Fruit fly (Drosophila melanogaster) whole organism, embryonic: ENCODE data around the gene CG45045.
A peak's percentile ranks its signal among the peaks of the same experiment; 100 is the strongest.

ENCODE experiments used
- B-H2 ChIP-seq: fragments of 200-800 bp; sonication (Bioruptor generic); optimal IDR thresholded peaks from 2 replicates; lab custom pipeline; 2018; ENCODE audit warnings: missing biosample characterization, mild to moderate bottlenecking, missing genetic modification characterization
- Blimp-1 ChIP-seq: fragments of 200-800 bp; sonication (Bioruptor generic); optimal IDR thresholded peaks from 3 replicates; lab custom pipeline; 2018; ENCODE audit warnings: missing biosample characterization, missing genetic modification characterization, mild to moderate bottlenecking, moderate library complexity, missing genetic modification reagents
- CG10654 ChIP-seq: fragments of 200-800 bp; sonication (Bioruptor generic); optimal IDR thresholded peaks from 2 replicates; lab custom pipeline; 2016; ENCODE audit warnings: missing biosample characterization, missing genetic modification characterization
- CG12071 ChIP-seq: fragments of 200-800 bp; sonication (Bioruptor generic); optimal IDR thresholded peaks from 3 replicates; lab custom pipeline; 2018; ENCODE audit warnings: missing biosample characterization, mild to moderate bottlenecking, missing genetic modification characterization
- CG12219 ChIP-seq: fragments of 200-800 bp; sonication (Bioruptor generic); optimal IDR thresholded peaks from 3 replicates; lab custom pipeline; 2018; ENCODE audit warnings: missing biosample characterization, mild to moderate bottlenecking, missing genetic modification characterization
- CG13287 ChIP-seq: fragments of 200-800 bp; sonication (Bioruptor generic); IDR thresholded peaks from 2 replicates; pipeline ENCODE4 v1.3.6; 2022; ENCODE audit warnings: missing biosample characterization, missing genetic modification characterization; ENCODE audit not compliant: partially characterized antibody
- CG14710 ChIP-seq: fragments of 200-800 bp; sonication (Bioruptor generic); optimal IDR thresholded peaks from 3 replicates; lab custom pipeline; 2019; ENCODE audit warnings: missing biosample characterization, mild to moderate bottlenecking, missing genetic modification characterization, moderate library complexity
- CG14860 ChIP-seq: fragments of 200-800 bp; sonication (Bioruptor generic); IDR thresholded peaks from 3 replicates; pipeline ENCODE4 v1.3.6; 2022; ENCODE audit warnings: missing biosample characterization, missing genetic modification characterization; ENCODE audit not compliant: partially characterized antibody
- CG1603 ChIP-seq: fragments of 200-800 bp; sonication (Bioruptor generic); optimal IDR thresholded peaks from 2 replicates; lab custom pipeline; 2019; ENCODE audit warnings: missing biosample characterization, mild to moderate bottlenecking, missing genetic modification characterization, moderate library complexity
- CG17328 ChIP-seq: fragments of 200-800 bp; sonication (Bioruptor generic); IDR thresholded peaks from 2 replicates; pipeline ENCODE4 v1.3.6; 2022; ENCODE audit warnings: missing biosample characterization, missing genetic modification characterization
- CG17385 ChIP-seq: fragments of 200-800 bp; sonication (Bioruptor generic); optimal IDR thresholded peaks from 3 replicates; lab custom pipeline; 2018; ENCODE audit warnings: missing biosample characterization, mild to moderate bottlenecking, missing genetic modification characterization
- CG18599 ChIP-seq: fragments of 200-800 bp; sonication (Bioruptor generic); optimal IDR thresholded peaks from 3 replicates; lab custom pipeline; 2017; ENCODE audit warnings: missing biosample characterization, missing genetic modification characterization, mild to moderate bottlenecking, moderate library complexity, missing genetic modification reagents
- CG31441 ChIP-seq: fragments of 200-800 bp; sonication (Bioruptor generic); IDR thresholded peaks from 2 replicates; pipeline ENCODE4 v1.3.6; 2022; ENCODE audit warnings: missing biosample characterization, missing genetic modification characterization
- CG32532 ChIP-seq: fragments of 200-800 bp; sonication (Bioruptor generic); IDR thresholded peaks from 2 replicates; pipeline ENCODE4 v1.3.6; 2022; ENCODE audit warnings: missing biosample characterization, missing genetic modification characterization
- CG3995 ChIP-seq: fragments of 200-800 bp; sonication (Bioruptor generic); optimal IDR thresholded peaks from 3 replicates; lab custom pipeline; 2016; ENCODE audit warnings: missing biosample characterization, missing genetic modification characterization
- CG4360 ChIP-seq: fragments of 200-800 bp; sonication (Bioruptor generic); IDR thresholded peaks from 2 replicates; pipeline ENCODE4 v1.3.6; 2022; ENCODE audit warnings: missing biosample characterization, missing genetic modification characterization
- CG4820 ChIP-seq: fragments of 200-800 bp; sonication (Bioruptor generic); optimal IDR thresholded peaks from 3 replicates; lab custom pipeline; 2016; ENCODE audit warnings: missing biosample characterization, missing genetic modification characterization
- CG6254 ChIP-seq: fragments of 200-800 bp; sonication (Bioruptor generic); optimal IDR thresholded peaks from 3 replicates; lab custom pipeline; 2017; ENCODE audit warnings: mild to moderate bottlenecking, missing biosample characterization, missing genetic modification reagents, missing genetic modification characterization
- CG7372 ChIP-seq: fragments of 200-800 bp; sonication (Bioruptor generic); IDR thresholded peaks from 2 replicates; pipeline ENCODE4 v1.3.6; 2022; ENCODE audit warnings: missing biosample characterization, missing genetic modification characterization
- CG8089 ChIP-seq: fragments of 200-800 bp; sonication (Bioruptor generic); optimal IDR thresholded peaks from 3 replicates; lab custom pipeline; 2016; ENCODE audit warnings: missing biosample characterization, missing genetic modification characterization
- CG9817 ChIP-seq: fragments of 200-800 bp; sonication (Bioruptor generic); optimal IDR thresholded peaks from 2 replicates; lab custom pipeline; 2018; ENCODE audit warnings: missing biosample characterization, mild to moderate bottlenecking, missing genetic modification characterization, moderate library complexity
- CHES-1-like ChIP-seq: fragments of 200-800 bp; sonication (Bioruptor generic); optimal IDR thresholded peaks from 2 replicates; lab custom pipeline; 2016; ENCODE audit warnings: missing biosample characterization, missing genetic modification characterization
- Camta ChIP-seq: fragments of 200-800 bp; sonication (Bioruptor generic); optimal IDR thresholded peaks from 2 replicates; lab custom pipeline; 2016; ENCODE audit warnings: missing biosample characterization, missing genetic modification characterization
- ERR ChIP-seq: fragments of 200-800 bp; sonication (Bioruptor generic); optimal IDR thresholded peaks from 2 replicates; lab custom pipeline; 2016; ENCODE audit warnings: missing biosample characterization, missing genetic modification characterization
- Hr78 ChIP-seq, 2 experiments: fragments of 200-800 bp in 1 of 2; fragments of >200 bp in 1 of 2; sonication (Bioruptor generic) in 1 of 2; optimal IDR thresholded peaks; 2 replicates each; lab custom pipeline; 2017 to 2019; ENCODE audit warnings: missing biosample characterization in 2 of 2, missing genetic modification characterization in 2 of 2, mild to moderate bottlenecking in 1 of 2, moderate library complexity in 1 of 2
- Meics ChIP-seq: fragments of 200-800 bp; sonication (Bioruptor generic); optimal IDR thresholded peaks from 2 replicates; lab custom pipeline; 2017; ENCODE audit warnings: missing biosample characterization, mild to moderate bottlenecking, missing genetic modification characterization
- Scr ChIP-seq: fragments of 200-800 bp; sonication (Bioruptor generic); IDR thresholded peaks from 2 replicates; pipeline ENCODE4 v1.3.6; 2022; ENCODE audit warnings: missing biosample characterization, missing genetic modification characterization; ENCODE audit not compliant: partially characterized antibody
- Stat92E ChIP-seq, 3 experiments: fragments of >200 bp in 2 of 3; fragments of 200-800 bp in 1 of 3; sonication (Bioruptor generic) in 1 of 3; optimal IDR thresholded peaks; 2 replicates each; lab custom pipeline; 2017 to 2019; ENCODE audit warnings: missing biosample characterization in 3 of 3, missing genetic modification characterization in 3 of 3, mild to moderate bottlenecking in 1 of 3, moderate library complexity in 1 of 3
- Xbp1 ChIP-seq: fragments of 200-800 bp; sonication (Bioruptor generic); optimal IDR thresholded peaks from 3 replicates; lab custom pipeline; 2016; ENCODE audit warnings: missing biosample characterization, mild to moderate bottlenecking, missing genetic modification characterization
- cg ChIP-seq: fragments of 200-800 bp; sonication (Bioruptor generic); optimal IDR thresholded peaks from 3 replicates; lab custom pipeline; 2019; ENCODE audit warnings: missing biosample characterization, mild to moderate bottlenecking, missing genetic modification characterization, moderate library complexity
- corto ChIP-seq: fragments of 200-800 bp; sonication (Bioruptor generic); optimal IDR thresholded peaks from 2 replicates; lab custom pipeline; 2016; ENCODE audit warnings: missing biosample characterization, mild to moderate bottlenecking, missing genetic modification characterization, moderate library complexity
- dmrt11E ChIP-seq: fragments of 200-800 bp; sonication (Bioruptor generic); optimal IDR thresholded peaks from 3 replicates; lab custom pipeline; 2018; ENCODE audit warnings: missing biosample characterization, mild to moderate bottlenecking, missing genetic modification characterization, moderate library complexity
- dmrt99B ChIP-seq: fragments of 200-800 bp; sonication (Bioruptor generic); optimal IDR thresholded peaks from 2 replicates; lab custom pipeline; 2018; ENCODE audit warnings: missing biosample characterization, mild to moderate bottlenecking, missing genetic modification characterization, moderate library complexity
- dysf ChIP-seq: fragments of 200-800 bp; sonication (Bioruptor generic); IDR thresholded peaks from 3 replicates; pipeline ENCODE4 v1.3.6; 2022; ENCODE audit warnings: missing biosample characterization, missing genetic modification characterization
- eve ChIP-seq, 2 experiments: fragments of >200 bp; optimal IDR thresholded peaks; 2 replicates each; lab custom pipeline; 2017; ENCODE audit warnings: missing biosample characterization in 2 of 2, missing genetic modification characterization in 2 of 2
- exex ChIP-seq: fragments of 200-800 bp; sonication (Bioruptor generic); optimal IDR thresholded peaks from 4 replicates; lab custom pipeline; 2018; ENCODE audit warnings: missing biosample characterization, mild to moderate bottlenecking, missing genetic modification characterization, moderate library complexity
- gsb ChIP-seq: fragments of 200-800 bp; sonication (Bioruptor generic); IDR thresholded peaks from 2 replicates; pipeline ENCODE4 v1.3.6; 2022; ENCODE audit warnings: missing biosample characterization, missing genetic modification characterization
- gsb-n ChIP-seq: fragments of 200-800 bp; sonication (Bioruptor generic); optimal IDR thresholded peaks from 3 replicates; lab custom pipeline; 2018; ENCODE audit warnings: missing biosample characterization, mild to moderate bottlenecking, missing genetic modification characterization
- hb ChIP-seq: fragments of 200-800 bp; sonication (Bioruptor generic); IDR thresholded peaks from 3 replicates; pipeline ENCODE4 v1.3.6; 2022; ENCODE audit warnings: missing biosample characterization, missing genetic modification characterization; ENCODE audit not compliant: partially characterized antibody
- lbe ChIP-seq: fragments of 200-800 bp; sonication (Bioruptor generic); optimal IDR thresholded peaks from 2 replicates; lab custom pipeline; 2016; ENCODE audit warnings: missing biosample characterization, mild to moderate bottlenecking, missing genetic modification characterization
- lola ChIP-seq, 3 experiments: fragments of >200 bp in 2 of 3; fragments of 200-800 bp in 1 of 3; sonication (Bioruptor generic) in 1 of 3; optimal IDR thresholded peaks; 2 replicates each; lab custom pipeline; 2017 to 2019; ENCODE audit warnings: missing biosample characterization in 3 of 3, missing genetic modification characterization in 3 of 3, mild to moderate bottlenecking in 1 of 3, moderate library complexity in 1 of 3
- ro ChIP-seq: fragments of 200-800 bp; sonication (Bioruptor generic); IDR thresholded peaks from 2 replicates; pipeline ENCODE4 v1.3.6; 2022; ENCODE audit warnings: missing biosample characterization, missing genetic modification characterization
- ssp ChIP-seq: fragments of 200-800 bp; sonication (Bioruptor generic); IDR thresholded peaks from 2 replicates; pipeline ENCODE4 v1.3.6; 2022; ENCODE audit warnings: missing biosample characterization, missing genetic modification characterization
- vfl ChIP-seq: fragments of 200-800 bp; sonication (Bioruptor generic); optimal IDR thresholded peaks from 2 replicates; lab custom pipeline; 2016; ENCODE audit warnings: missing biosample characterization, missing genetic modification characterization

CG45045 gene

dm6 chr3R:17705899-17706831 lies 38.8 kb downstream of the CG45045 start (continued):
- TF ChIP-seq gsb (GFP tag; lab: Robert Waterston, UW) (no peak), CHES-1-like (GFP tag; lab: Kevin White, UChicago) (no peak), CG13287 (no peak), CG12219 (GFP tag; lab: Kevin White, UChicago) (no peak), Xbp1 (GFP tag; lab: Kevin White, UChicago) (no peak), Stat92E (GFP tag; optimal IDR thresholded peaks at IDR 0.05; lab: Kevin White, UChicago) (peak in 1 of 3 experiments; percentile 32), ro (no peak), CG3995 (GFP tag; lab: Kevin White, UChicago) (no peak), CG8089 (GFP tag; lab: Kevin White, UChicago) (no peak), CG12071 (GFP tag; lab: Kevin White, UChicago) (no peak), B-H2 (GFP tag; lab: Kevin White, UChicago) (no peak), Hr78 (GFP tag; optimal IDR thresholded peaks at IDR 0.05; lab: Kevin White, UChicago) (no peak), ssp (no peak), CG17385 (GFP tag; lab: Kevin White, UChicago) (peak; percentile 37), gsb-n (tag; lab: Kevin White, UChicago) (no peak), CG4360 (GFP tag; lab: Robert Waterston, UW) (peak; percentile 38; the same call in 1 of the 2 replicates), lbe (GFP tag; lab: Kevin White, UChicago) (peak; percentile 9), corto (GFP tag; lab: Kevin White, UChicago) (no peak), lola (GFP tag; optimal IDR thresholded peaks at IDR 0.05; lab: Kevin White, UChicago) (no peak), CG18599 (no peak), CG1603 (no peak), hb (GFP tag; lab: Robert Waterston, UW) (no peak), CG7372 (no peak), Scr (GFP tag; lab: Robert Waterston, UW) (no peak), dmrt99B (tag; lab: Kevin White, UChicago) (no peak), Meics (GFP tag; lab: Kevin White, UChicago) (no peak), CG31441 (GFP tag; lab: Robert Waterston, UW) (no peak), dysf (no peak), Camta (GFP tag; lab: Kevin White, UChicago) (no peak), cg (peak; percentile 60), CG17328 (GFP tag; lab: Robert Waterston, UW) (no peak), CG10654 (GFP tag; lab: Kevin White, UChicago) (no peak), CG6254 (GFP tag; lab: Kevin White, UChicago) (no peak), ERR (GFP tag; lab: Kevin White, UChicago) (peak; percentile 45), dmrt11E (no peak), CG14860 (GFP tag; lab: Robert Waterston, UW) (no peak), CG4820 (GFP tag; lab: Kevin White, UChicago) (no peak), vfl (GFP tag; lab: Kevin White, UChicago) (no peak), Blimp-1 (GFP tag; lab: Kevin White, UChicago) (no peak), exex (tag; lab: Kevin White, UChicago) (peak; percentile 24), CG14710 (tag; lab: Kevin White, UChicago) (no peak), CG9817 (tag; lab: Kevin White, UChicago) (no peak), CG32532 (GFP tag; lab: Robert Waterston, UW) (0 out of 2 replicates have a peak, but pooled peaks have one; percentile 21), eve (GFP tag; optimal IDR thresholded peaks at IDR 0.05; lab: Kevin White, UChicago) (no peak)
